Fruit fly (Drosophila melanogaster) whole organism, wandering third instar larva: ENCODE measurements around the gene CG31815.

Experiments used
- Abd-B ChIP-seq: fragments of >200 bp; optimal IDR thresholded peaks from 2 replicates; lab custom pipeline; 2017; ENCODE audit warnings: missing biosample characterization, missing genetic modification characterization
- CG32264 ChIP-seq: fragments of 200-800 bp; sonication (Bioruptor generic); optimal IDR thresholded peaks from 2 replicates; lab custom pipeline; 2016; ENCODE audit warnings: missing biosample characterization, missing genetic modification characterization
- CG9705 ChIP-seq: fragments of 200-800 bp; sonication (Bioruptor generic); optimal IDR thresholded peaks from 2 replicates; lab custom pipeline; 2018; ENCODE audit warnings: missing biosample characterization, mild to moderate bottlenecking, missing genetic modification characterization
- CrebA ChIP-seq: fragments of 200-800 bp; sonication (Bioruptor generic); optimal IDR thresholded peaks from 2 replicates; lab custom pipeline; 2016; ENCODE audit warnings: missing biosample characterization, mild to moderate bottlenecking, missing genetic modification characterization, borderline replicate concordance
- Dfd ChIP-seq: fragments of >200 bp; optimal IDR thresholded peaks from 2 replicates; lab custom pipeline; 2017; ENCODE audit warnings: missing biosample characterization, missing genetic modification characterization
- Dif ChIP-seq: fragments of 200-275, 200-300 bp; sonication (Bioruptor generic); optimal IDR thresholded peaks from 2 replicates; lab custom pipeline; 2018; ENCODE audit warnings: missing biosample characterization, missing genetic modification characterization; ENCODE audit not compliant: partially characterized antibody
- GATAd ChIP-seq: sonication (Bioruptor generic); optimal IDR thresholded peaks from 2 replicates; lab custom pipeline; 2016; ENCODE audit warnings: missing biosample characterization, missing genetic modification characterization
- HLH106 ChIP-seq: fragments of 200-800 bp; optimal IDR thresholded peaks from 3 replicates; lab custom pipeline; 2019; ENCODE audit warnings: missing biosample characterization, mild to moderate bottlenecking, missing genetic modification characterization, moderate library complexity
- Hnf4 ChIP-seq: fragments of 200-800 bp; sonication (Bioruptor generic); optimal IDR thresholded peaks from 2 replicates; lab custom pipeline; 2016; ENCODE audit warnings: missing biosample characterization, mild to moderate bottlenecking, missing genetic modification characterization
- Jra ChIP-seq: sonication (Bioruptor generic); optimal IDR thresholded peaks from 2 replicates; lab custom pipeline; 2016; ENCODE audit warnings: missing biosample characterization, missing genetic modification characterization
- Mio ChIP-seq: sonication (Bioruptor generic); optimal IDR thresholded peaks from 2 replicates; lab custom pipeline; 2016; ENCODE audit warnings: missing biosample characterization, missing genetic modification characterization
- Myc ChIP-seq: fragments of >200 bp; optimal IDR thresholded peaks from 2 replicates; lab custom pipeline; 2017
- N ChIP-seq: fragments of >200 bp; optimal IDR thresholded peaks from 2 replicates; lab custom pipeline; 2018; ENCODE audit warnings: missing biosample characterization, missing external identifiers, missing genetic modification characterization
- OdsH ChIP-seq: fragments of 200-800 bp; sonication (Bioruptor generic); optimal IDR thresholded peaks from 2 replicates; lab custom pipeline; 2016; ENCODE audit warnings: missing biosample characterization, mild to moderate bottlenecking, missing genetic modification characterization
- Rel ChIP-seq, 2 experiments: fragments of 200-800 bp; sonication (Bioruptor generic) in 1 of 2; optimal IDR thresholded peaks; 2 replicates in 1 of 2; 3 replicates in 1 of 2; lab custom pipeline; 2016 to 2019; ENCODE audit warnings: mild to moderate bottlenecking in 2 of 2, missing biosample characterization in 2 of 2, missing genetic modification characterization in 2 of 2, moderate library complexity in 1 of 2
- Sp1 ChIP-seq: fragments of 200-800 bp; sonication (Bioruptor generic); optimal IDR thresholded peaks from 3 replicates; lab custom pipeline; 2019; ENCODE audit warnings: missing biosample characterization, mild to moderate bottlenecking, missing genetic modification characterization, moderate library complexity
- Vsx2 ChIP-seq: fragments of 200-300, 225-300 bp; sonication (Bioruptor generic); optimal IDR thresholded peaks from 2 replicates; lab custom pipeline; 2018; ENCODE audit warnings: missing biosample characterization, missing genetic modification characterization; ENCODE audit not compliant: partially characterized antibody
- brk ChIP-seq: fragments of 200-800 bp; sonication (Bioruptor generic); optimal IDR thresholded peaks from 2 replicates; lab custom pipeline; 2016; ENCODE audit warnings: missing biosample characterization, mild to moderate bottlenecking, missing genetic modification characterization
- dl ChIP-seq, 2 experiments: fragments of 175-275, 200-275 bp in 1 of 2; fragments of 200-275 bp in 1 of 2; sonication (Bioruptor generic); optimal IDR thresholded peaks; lab custom pipeline; 2018; ENCODE audit warnings: mild to moderate bottlenecking in 2 of 2, missing biosample characterization in 2 of 2, missing genetic modification characterization in 2 of 2, moderate library complexity in 2 of 2; ENCODE audit not compliant: partially characterized antibody in 2 of 2, insufficient read depth in 1 of 2
- dmrt93B ChIP-seq: fragments of 200-800 bp; sonication (Bioruptor generic); optimal IDR thresholded peaks from 2 replicates; lab custom pipeline; 2018; ENCODE audit warnings: missing biosample characterization, mild to moderate bottlenecking, missing genetic modification characterization
- dsf ChIP-seq: sonication (Bioruptor generic); optimal IDR thresholded peaks from 2 replicates; lab custom pipeline; 2016; ENCODE audit warnings: missing biosample characterization, missing genetic modification characterization, borderline replicate concordance
- ey ChIP-seq: fragments of 200-800 bp; sonication (Bioruptor generic); optimal IDR thresholded peaks from 2 replicates; lab custom pipeline; 2016; ENCODE audit warnings: missing biosample characterization, missing genetic modification characterization
- foxo ChIP-seq, 2 experiments: fragments of 200-800 bp; sonication (Bioruptor generic); optimal IDR thresholded peaks; 2 replicates in 1 of 2; 3 replicates in 1 of 2; lab custom pipeline; 2016 to 2017; ENCODE audit warnings: missing biosample characterization in 2 of 2, missing genetic modification characterization in 2 of 2
- fru ChIP-seq: fragments of 200-800 bp; sonication (Bioruptor generic); optimal IDR thresholded peaks from 3 replicates; lab custom pipeline; 2016; ENCODE audit warnings: missing biosample characterization, mild to moderate bottlenecking, missing genetic modification characterization
- h ChIP-seq: fragments of 200-800 bp; sonication (Bioruptor generic); optimal IDR thresholded peaks from 3 replicates; lab custom pipeline; 2016; ENCODE audit warnings: missing biosample characterization, mild to moderate bottlenecking, missing genetic modification characterization
- jim ChIP-seq: fragments of 175-275, 200-325 bp; sonication (Bioruptor generic); optimal IDR thresholded peaks from 2 replicates; lab custom pipeline; 2016; ENCODE audit warnings: missing biosample characterization, mild to moderate bottlenecking, missing genetic modification characterization
- lola ChIP-seq: fragments of >200 bp; optimal IDR thresholded peaks from 2 replicates; lab custom pipeline; 2017; ENCODE audit warnings: missing biosample characterization, missing genetic modification characterization
- pan ChIP-seq: fragments of >200 bp; optimal IDR thresholded peaks from 2 replicates; lab custom pipeline; 2017
- psq ChIP-seq: fragments of 200-800 bp; sonication (Bioruptor generic); optimal IDR thresholded peaks from 3 replicates; lab custom pipeline; 2017; ENCODE audit warnings: missing biosample characterization, mild to moderate bottlenecking, missing genetic modification characterization, moderate library complexity
- rgr ChIP-seq: fragments of 200-800 bp; sonication (Bioruptor generic); optimal IDR thresholded peaks from 3 replicates; lab custom pipeline; 2016; ENCODE audit warnings: missing biosample characterization, mild to moderate bottlenecking, missing genetic modification characterization
- sage ChIP-seq: fragments of 200-800 bp; sonication (Bioruptor generic); optimal IDR thresholded peaks from 2 replicates; lab custom pipeline; 2016; ENCODE audit warnings: missing biosample characterization, mild to moderate bottlenecking, missing genetic modification characterization
- sv ChIP-seq: fragments of 200-800 bp; sonication (Bioruptor generic); optimal IDR thresholded peaks from 3 replicates; lab custom pipeline; 2016; ENCODE audit warnings: missing biosample characterization, missing genetic modification characterization
- tai ChIP-seq: sonication (Bioruptor generic); optimal IDR thresholded peaks from 2 replicates; lab custom pipeline; 2016; ENCODE audit warnings: missing biosample characterization, missing genetic modification characterization
- usp ChIP-seq: fragments of >200 bp; optimal IDR thresholded peaks from 2 replicates; lab custom pipeline; 2017; ENCODE audit warnings: missing biosample characterization, missing genetic modification characterization

CG31815 gene

DNA sequence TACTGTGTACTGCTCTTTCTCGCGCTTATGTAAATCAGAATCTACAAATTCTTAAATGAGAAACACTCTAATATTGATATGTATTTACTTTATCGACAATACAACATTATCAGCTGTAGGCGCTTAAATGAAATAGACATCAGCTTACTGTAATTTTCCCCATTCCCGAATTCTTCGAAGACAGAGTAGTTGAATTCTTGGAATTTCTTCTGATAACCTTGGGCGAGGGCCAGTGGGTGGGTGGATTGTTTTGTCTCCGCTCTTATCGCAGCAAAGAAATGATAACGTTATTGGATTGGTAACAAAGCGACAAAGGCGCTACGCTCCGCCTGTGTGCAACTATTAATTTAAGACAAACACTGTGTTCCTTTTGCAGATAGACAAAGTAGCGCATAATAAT is 15.8 kb downstream of the CG31815 start:
- TF ChIP-seq Sp1 (GFP tag; lab: Kevin White, UChicago) (no peak), Dfd (GFP tag; lab: Kevin White, UChicago) (no peak), dsf (GFP tag; lab: Kevin White, UChicago) (no peak), dl (GFP tag; optimal IDR thresholded peaks at IDR 0.05; lab: Kevin White, UChicago; ENCODE audit: insufficient read depth in 1 of 2, partially characterized antibody in 2 of 2) (no peak), Mio (GFP tag; lab: Kevin White, UChicago) (no peak), sv (GFP tag; lab: Kevin White, UChicago) (no peak), Vsx2 (GFP tag; lab: Kevin White, UChicago) (no peak), CG9705 (no peak), jim (GFP tag; lab: Kevin White, UChicago) (no peak), sage (GFP tag; lab: Kevin White, UChicago) (no peak)

DNA sequence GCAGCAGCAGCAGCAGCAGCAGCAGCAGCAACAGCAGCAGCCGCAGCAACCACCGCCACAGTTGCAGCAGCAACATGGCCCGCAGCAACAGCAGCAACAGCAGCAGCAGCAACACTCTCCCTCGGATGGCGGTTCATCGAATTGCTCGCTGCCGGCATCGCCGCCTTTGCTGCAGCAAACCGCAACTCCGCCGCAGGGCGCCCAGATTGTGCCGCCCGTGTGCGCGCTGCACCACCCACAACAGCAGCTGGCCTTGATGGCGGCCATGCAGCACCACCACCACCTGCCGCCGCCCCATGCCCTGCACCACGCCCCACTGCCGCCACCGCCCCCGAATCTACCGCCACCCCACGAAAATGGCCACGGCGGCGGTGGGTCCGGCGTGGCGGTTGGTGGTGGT is 16.5 kb downstream of the CG31815 start:
- no peak for TF ChIP-seq h (GFP tag; lab: Kevin White, UChicago)
- TF ChIP-seq Abd-B (GFP tag; lab: Kevin White, UChicago), result no peak
- TF ChIP-seq dmrt93B (GFP tag; lab: Kevin White, UChicago), result no peak
- TF ChIP-seq Dfd (GFP tag; lab: Kevin White, UChicago), result peak; percentile 88
- TF ChIP-seq psq, result no peak
- TF ChIP-seq OdsH (GFP tag; lab: Kevin White, UChicago), result no peak
- no peak for TF ChIP-seq CG32264 (GFP tag; lab: Kevin White, UChicago)

DNA sequence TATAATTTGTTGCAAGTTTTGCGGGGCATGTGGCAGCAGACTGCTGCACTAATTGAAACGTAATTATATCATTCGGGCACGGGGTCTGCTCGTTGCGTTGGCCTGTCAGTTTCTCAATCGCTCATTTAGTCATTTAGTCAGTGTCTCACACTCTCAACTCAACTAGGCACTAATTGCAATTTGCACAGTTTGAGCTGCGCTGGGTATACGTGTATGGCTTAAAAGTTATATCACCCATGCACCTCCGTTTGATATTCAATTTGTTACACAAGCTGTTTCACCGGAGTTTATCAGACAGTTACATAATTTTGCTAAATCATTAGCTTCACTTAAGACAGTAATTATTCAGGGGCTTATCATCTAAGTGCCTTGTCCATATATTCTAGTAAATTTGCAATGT is 22.3 kb downstream of the CG31815 start:
- TF ChIP-seq CG9705, result no peak
- no peak for TF ChIP-seq Dif (GFP tag; lab: Kevin White, UChicago)
- no peak for TF ChIP-seq psq
- no peak for TF ChIP-seq brk (GFP tag; lab: Kevin White, UChicago)
- no peak for TF ChIP-seq tai
- no peak for TF ChIP-seq CrebA (GFP tag; lab: Kevin White, UChicago)
- TF ChIP-seq Jra (GFP tag; lab: Kevin White, UChicago), result no peak
- TF ChIP-seq OdsH (GFP tag; lab: Kevin White, UChicago), result no peak
- TF ChIP-seq pan, result no peak
- TF ChIP-seq dl (GFP tag; optimal IDR thresholded peaks at IDR 0.05; lab: Kevin White, UChicago; ENCODE audit: insufficient read depth in 1 of 2, partially characterized antibody in 2 of 2), result no peak
- no peak for TF ChIP-seq sv (GFP tag; lab: Kevin White, UChicago)
- no peak for TF ChIP-seq Myc (lab: Kevin White, UChicago)
- no peak for TF ChIP-seq Hnf4 (GFP tag; lab: Kevin White, UChicago)
- no peak for TF ChIP-seq usp
- no peak for TF ChIP-seq lola (GFP tag; lab: Kevin White, UChicago)
- no peak for TF ChIP-seq Dfd (GFP tag; lab: Kevin White, UChicago)
- no peak for TF ChIP-seq GATAd (GFP tag; lab: Kevin White, UChicago)
- TF ChIP-seq Abd-B (GFP tag; lab: Kevin White, UChicago), result no peak
- TF ChIP-seq N (GFP tag; lab: Kevin White, UChicago), result no peak
- TF ChIP-seq, all 38 proteins: peak for 0

DNA sequence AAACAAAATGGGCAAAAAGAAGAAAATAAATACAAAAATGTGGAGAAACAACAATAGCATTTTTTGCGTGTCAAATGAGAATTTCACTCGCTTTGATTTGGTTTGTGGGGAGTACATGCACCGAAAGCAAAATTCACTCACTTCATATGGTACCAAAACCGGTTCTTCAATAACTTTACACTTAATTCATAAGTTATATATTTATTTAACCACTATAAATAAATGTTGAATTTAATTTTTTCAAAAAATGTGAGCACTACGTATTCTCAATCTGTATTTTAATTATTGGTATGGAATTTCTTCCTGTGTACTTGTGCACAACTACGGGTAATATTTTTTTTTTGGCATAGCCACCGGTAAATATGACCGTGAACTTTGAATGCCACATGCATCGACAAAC is 23.6 kb downstream of the CG31815 start:
- TF ChIP-seq pan, result no peak
- peak; percentile 11 for TF ChIP-seq h (GFP tag; lab: Kevin White, UChicago)
- peak; percentile 10 for TF ChIP-seq rgr (GFP tag; lab: Kevin White, UChicago)
- no peak for TF ChIP-seq lola (GFP tag; lab: Kevin White, UChicago)
- TF ChIP-seq foxo (GFP tag; optimal IDR thresholded peaks at IDR 0.05; lab: Kevin White, UChicago), result no peak
- no peak for TF ChIP-seq dmrt93B (GFP tag; lab: Kevin White, UChicago)
- TF ChIP-seq Jra (GFP tag; lab: Kevin White, UChicago), result no peak
- no peak for TF ChIP-seq CG32264 (GFP tag; lab: Kevin White, UChicago)
- TF ChIP-seq Vsx2 (GFP tag; lab: Kevin White, UChicago), result no peak
- no peak for TF ChIP-seq Dfd (GFP tag; lab: Kevin White, UChicago)
- no peak for TF ChIP-seq psq
- peak; percentile 35 for TF ChIP-seq OdsH (GFP tag; lab: Kevin White, UChicago)

DNA sequence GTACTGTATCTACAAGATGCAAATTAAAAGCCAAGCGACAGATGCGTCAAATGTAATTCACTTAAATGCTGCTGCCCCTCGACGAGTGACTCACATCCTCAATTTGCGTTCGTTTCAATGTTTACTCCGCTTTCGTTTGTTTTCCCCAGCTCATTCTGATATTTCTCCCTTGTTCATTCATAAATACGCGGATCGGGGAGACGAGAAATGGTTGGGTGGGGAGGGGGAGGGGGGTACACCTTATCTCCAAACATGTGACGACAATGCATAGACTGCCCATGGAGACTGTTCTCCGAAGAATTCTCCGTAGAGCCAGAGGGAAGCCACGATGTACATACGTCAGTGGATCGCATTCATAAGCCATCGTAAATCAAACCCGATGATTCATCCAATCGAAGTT is 31.7 kb downstream of the CG31815 start:
- TF ChIP-seq HLH106 (tag; lab: Kevin White, UChicago) (no peak), brk (GFP tag; lab: Kevin White, UChicago) (no peak), rgr (GFP tag; lab: Kevin White, UChicago) (no peak), dl (GFP tag; optimal IDR thresholded peaks at IDR 0.05; lab: Kevin White, UChicago; ENCODE audit: insufficient read depth in 1 of 2, partially characterized antibody in 2 of 2) (no peak), psq (peak; percentile 55), Rel (GFP tag; optimal IDR thresholded peaks at IDR 0.05; lab: Kevin White, UChicago) (no peak), Rel (tag; optimal IDR thresholded peaks at IDR 0.05; lab: Kevin White, UChicago) (peak; percentile 20), h (GFP tag; lab: Kevin White, UChicago) (no peak), fru (no peak), CrebA (GFP tag; lab: Kevin White, UChicago) (no peak), GATAd (GFP tag; lab: Kevin White, UChicago) (no peak), Sp1 (GFP tag; lab: Kevin White, UChicago) (no peak), pan (no peak), ey (GFP tag; lab: Kevin White, UChicago) (no peak)
